Worm (Caenorhabditis elegans) whole organism, late embryonic: Measurements from ENCODE around the gene Y54E2A.4.

ENCODE experiments used
- madf-2 ChIP-seq: sonication (generic microtip); optimal IDR thresholded peaks from 2 replicates; lab custom pipeline; 2017; ENCODE audit warnings: missing genetic modification characterization, missing compliant biosample characterization
- pha-4 ChIP-seq: fragments of 150-350 bp; optimal IDR thresholded peaks from 2 replicates; lab custom pipeline; 2018; ENCODE audit warnings: missing biosample characterization, missing genetic modification reagents, missing genetic modification characterization
- pqm-1 ChIP-seq: sonication (generic microtip); optimal IDR thresholded peaks from 2 replicates; lab custom pipeline; 2016; ENCODE audit warnings: missing genetic modification characterization, missing compliant biosample characterization
- sox-4 ChIP-seq: sonication (generic microtip); optimal IDR thresholded peaks from 2 replicates; lab custom pipeline; 2017; ENCODE audit warnings: mild to moderate bottlenecking, missing genetic modification characterization, inconsistent platforms, missing compliant biosample characterization

DNA sequence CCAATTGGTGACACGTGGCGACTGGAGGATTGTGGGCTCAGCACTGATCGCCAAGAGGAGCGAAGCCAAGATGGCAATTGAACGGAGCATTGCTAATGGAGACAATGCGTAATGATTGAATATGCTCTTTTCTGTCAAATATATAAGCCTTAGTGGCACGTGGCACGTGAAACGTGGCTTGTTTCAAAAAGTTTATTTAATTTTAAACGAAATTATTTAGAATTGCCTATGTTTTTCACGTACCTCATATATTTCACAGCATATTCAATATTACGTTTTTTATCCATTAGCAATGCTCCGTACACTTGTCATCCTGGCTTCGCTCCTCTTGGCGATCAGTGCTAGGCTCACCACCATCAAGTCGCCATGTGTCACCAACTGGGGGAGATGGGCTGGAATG, 31.5 kb downstream of the Y54E2A.4 start, which contains the start of gene Y54E2A.9:
- TF ChIP-seq pqm-1 (tag; lab: Kevin White, UChicago), result no peak
- TF ChIP-seq pha-4 (tag; lab: Kevin White, UChicago), result no peak
- no peak for TF ChIP-seq madf-2
- no peak for TF ChIP-seq sox-4 (tag; lab: Kevin White, UChicago)
